Worm (Caenorhabditis elegans) whole organism, L3 larva: Measurements from ENCODE around the gene prp-40.

Experiments used
- R02D3.7 ChIP-seq: fragments of 150-350 bp; optimal IDR thresholded peaks from 2 replicates; lab custom pipeline; 2014; ENCODE audit warnings: missing biosample characterization, missing genetic modification characterization
- aly-2 ChIP-seq: fragments of 150-350 bp; optimal IDR thresholded peaks from 2 replicates; lab custom pipeline; 2014; ENCODE audit warnings: missing biosample characterization, missing genetic modification characterization
- ceh-16 ChIP-seq: sonication (generic microtip); optimal IDR thresholded peaks from 2 replicates; lab custom pipeline; 2017; ENCODE audit warnings: missing biosample characterization, missing genetic modification characterization
- elt-1 ChIP-seq: fragments of 150-350 bp; optimal IDR thresholded peaks from 2 replicates; lab custom pipeline; 2014; ENCODE audit warnings: missing biosample characterization, missing genetic modification characterization
- lin-15B ChIP-seq: fragments of 150-350 bp; optimal IDR thresholded peaks from 2 replicates; lab custom pipeline; 2014; ENCODE audit warnings: missing biosample characterization, missing genetic modification characterization
- nhr-28 ChIP-seq: fragments of 150-350 bp; optimal IDR thresholded peaks from 2 replicates; lab custom pipeline; 2014; ENCODE audit warnings: missing biosample characterization, missing genetic modification characterization
- nhr-77 ChIP-seq: fragments of 150-350 bp; optimal IDR thresholded peaks from 2 replicates; lab custom pipeline; 2014; ENCODE audit warnings: missing biosample characterization, missing genetic modification characterization
- zag-1 ChIP-seq: fragments of 150-350 bp; optimal IDR thresholded peaks from 2 replicates; lab custom pipeline; 2014; ENCODE audit warnings: missing biosample characterization, missing genetic modification characterization

- no peak for TF ChIP-seq nhr-77 (tag; lab: Kevin White, UChicago)
- TF ChIP-seq zag-1 (tag; lab: Kevin White, UChicago): no peak
- no peak for TF ChIP-seq aly-2 (tag; lab: Kevin White, UChicago)
- no peak for TF ChIP-seq ceh-16 (tag; lab: Kevin White, UChicago)
- no peak for TF ChIP-seq elt-1 (tag; lab: Kevin White, UChicago)
- TF ChIP-seq nhr-28 (tag; lab: Kevin White, UChicago): no peak
- no peak for TF ChIP-seq R02D3.7 (tag; lab: Kevin White, UChicago)
- TF ChIP-seq lin-15B (tag; lab: Kevin White, UChicago): peak; percentile 57
Measured at ce11 chrIII:9483716-9484115, 38.2 kb upstream of the prp-40 start.
